Worm (Caenorhabditis elegans) whole organism, L1 larva: ENCODE data around the gene mrpl-32.
A peak's percentile ranks its signal among the peaks of the same experiment; 100 is the strongest.

Experiments used
- C04F5.9 ChIP-seq: sonication (generic microtip); optimal IDR thresholded peaks from 2 replicates; lab custom pipeline; 2016; ENCODE audit warnings: missing genetic modification characterization, missing compliant biosample characterization
- C16A3.4 ChIP-seq: fragments of 150-350 bp; optimal IDR thresholded peaks from 2 replicates; lab custom pipeline; 2014; ENCODE audit warnings: missing biosample characterization, missing genetic modification characterization
- C34B4.2 ChIP-seq: sonication (generic microtip); optimal IDR thresholded peaks from 2 replicates; lab custom pipeline; 2017; ENCODE audit warnings: mild to moderate bottlenecking, missing genetic modification characterization, missing compliant biosample characterization
- F16B12.6 ChIP-seq: fragments of 150-350 bp; optimal IDR thresholded peaks from 2 replicates; lab custom pipeline; 2014; ENCODE audit warnings: missing biosample characterization, missing genetic modification characterization
- aha-1 ChIP-seq: fragments of 150-350 bp; optimal IDR thresholded peaks from 2 replicates; lab custom pipeline; 2014; ENCODE audit warnings: missing biosample characterization, missing genetic modification characterization
- alr-1 ChIP-seq: fragments of 200-800 bp; sonication (Bioruptor generic); optimal IDR thresholded peaks from 2 replicates; lab custom pipeline; 2018; ENCODE audit warnings: borderline replicate concordance, mild to moderate bottlenecking, missing genetic modification characterization, missing compliant biosample characterization
- blmp-1 ChIP-seq: fragments of 150-350 bp; optimal IDR thresholded peaks from 2 replicates; lab custom pipeline; 2014; ENCODE audit warnings: missing biosample characterization, missing genetic modification characterization
- ces-1 ChIP-seq: fragments of 150-350 bp; optimal IDR thresholded peaks from 2 replicates; lab custom pipeline; 2014; ENCODE audit warnings: missing biosample characterization, missing genetic modification reagents, missing genetic modification characterization
- dpl-1 ChIP-seq, 3 experiments: fragments of 150-350 bp in 2 of 3; sonication (generic microtip) in 1 of 3; optimal IDR thresholded peaks; 2 replicates each; lab custom pipeline; 2014 to 2017; ENCODE audit warnings: missing biosample characterization in 3 of 3, missing genetic modification characterization in 3 of 3, missing genetic modification reagents in 3 of 3
- dsc-1 ChIP-seq: sonication (generic microtip); optimal IDR thresholded peaks from 2 replicates; lab custom pipeline; 2016; ENCODE audit warnings: mild to moderate bottlenecking, missing genetic modification characterization, missing compliant biosample characterization
- efl-3 ChIP-seq: fragments of 200-800 bp; sonication (Bioruptor generic); optimal IDR thresholded peaks from 2 replicates; lab custom pipeline; 2018; ENCODE audit warnings: mild to moderate bottlenecking, missing genetic modification characterization, missing compliant biosample characterization
- egl-13 ChIP-seq: sonication (generic microtip); optimal IDR thresholded peaks from 2 replicates; lab custom pipeline; 2016; ENCODE audit warnings: missing genotype, missing genetic modification reagents, missing genetic modification characterization, missing compliant biosample characterization
- elt-3 ChIP-seq, 6 experiments: fragments of 150-350 bp in 1 of 6; sonication (generic microtip); optimal IDR thresholded peaks; 2 replicates each; lab custom pipeline; 2017 to 2018; ENCODE audit warnings: missing biosample characterization in 6 of 6, missing genetic modification characterization in 6 of 6, inconsistent platforms in 1 of 6
- ets-5 ChIP-seq: fragments of 200-800 bp; sonication (Bioruptor generic); IDR thresholded peaks from 2 replicates; pipeline ENCODE4 v1.3.6; 2022; ENCODE audit warnings: missing genetic modification characterization, missing compliant biosample characterization
- fkh-10 ChIP-seq: sonication (generic microtip); optimal IDR thresholded peaks from 2 replicates; lab custom pipeline; 2017; ENCODE audit warnings: missing biosample characterization, missing genetic modification reagents, missing genetic modification characterization
- fkh-4 ChIP-seq: sonication (generic microtip); optimal IDR thresholded peaks from 2 replicates; lab custom pipeline; 2016; ENCODE audit warnings: missing compliant biosample characterization, missing genetic modification characterization, borderline replicate concordance
- fkh-8 ChIP-seq: sonication (generic microtip); optimal IDR thresholded peaks from 2 replicates; lab custom pipeline; 2016; ENCODE audit warnings: mild to moderate bottlenecking, missing genetic modification characterization, missing compliant biosample characterization
- fos-1 ChIP-seq: fragments of 150-350 bp; optimal IDR thresholded peaks from 2 replicates; lab custom pipeline; 2014; ENCODE audit warnings: missing biosample characterization, missing genetic modification characterization
- grh-1 ChIP-seq: fragments of 200-800 bp; sonication (Bioruptor generic); IDR thresholded peaks from 2 replicates; pipeline ENCODE4 v1.3.6; 2022; ENCODE audit warnings: missing genetic modification reagents, missing genetic modification characterization, missing compliant biosample characterization
- hlh-4 ChIP-seq: sonication (generic microtip); optimal IDR thresholded peaks from 2 replicates; lab custom pipeline; 2016; ENCODE audit warnings: mild to moderate bottlenecking, missing genetic modification characterization, missing compliant biosample characterization
- jun-1 ChIP-seq: fragments of 150-350 bp; optimal IDR thresholded peaks from 2 replicates; lab custom pipeline; 2014; ENCODE audit warnings: missing biosample characterization, missing genetic modification reagents, missing genetic modification characterization
- lir-3 ChIP-seq: sonication (generic microtip); optimal IDR thresholded peaks from 2 replicates; lab custom pipeline; 2016; ENCODE audit warnings: mild to moderate bottlenecking, missing genetic modification characterization, moderate library complexity, missing compliant biosample characterization; ENCODE audit not compliant: poor library complexity
- lsy-2 ChIP-seq, 2 experiments: fragments of 150-350 bp; optimal IDR thresholded peaks; 2 replicates each; lab custom pipeline; 2014; ENCODE audit warnings: missing biosample characterization in 2 of 2, missing genetic modification characterization in 2 of 2
- mdl-1 ChIP-seq, 2 experiments: fragments of 150-350 bp; optimal IDR thresholded peaks; 2 replicates each; lab custom pipeline; 2014 to 2017; ENCODE audit warnings: missing biosample characterization in 2 of 2, missing genetic modification characterization in 2 of 2, inconsistent platforms in 1 of 2
- mef-2 ChIP-seq: fragments of 150-350 bp; optimal IDR thresholded peaks from 2 replicates; lab custom pipeline; 2014; ENCODE audit warnings: missing biosample characterization, missing genetic modification characterization
- nhr-11 ChIP-seq: fragments of 150-350 bp; optimal IDR thresholded peaks from 2 replicates; lab custom pipeline; 2014; ENCODE audit warnings: missing biosample characterization, missing genetic modification characterization
- nhr-19 ChIP-seq: fragments of 200-800 bp; sonication (Bioruptor generic); conservative IDR thresholded peaks from 2 replicates; pipeline ENCODE4 v1.3.6; 2022; ENCODE audit warnings: missing genetic modification characterization, missing compliant biosample characterization
- nhr-20 ChIP-seq: sonication (generic microtip); optimal IDR thresholded peaks from 2 replicates; lab custom pipeline; 2016; ENCODE audit warnings: mild to moderate bottlenecking, missing genetic modification characterization, missing compliant biosample characterization
- nhr-237 ChIP-seq: fragments of 150-350 bp; optimal IDR thresholded peaks from 2 replicates; lab custom pipeline; 2014; ENCODE audit warnings: missing biosample characterization, missing genetic modification characterization
- nhr-28 ChIP-seq: fragments of 150-350 bp; optimal IDR thresholded peaks from 2 replicates; lab custom pipeline; 2014; ENCODE audit warnings: missing biosample characterization, missing genetic modification characterization
- nhr-71 ChIP-seq: sonication (generic microtip); optimal IDR thresholded peaks from 2 replicates; lab custom pipeline; 2016; ENCODE audit warnings: mild to moderate bottlenecking, missing genetic modification characterization, moderate library complexity, missing compliant biosample characterization
- nhr-76 ChIP-seq: sonication (generic microtip); optimal IDR thresholded peaks from 2 replicates; lab custom pipeline; 2017; ENCODE audit warnings: missing biosample characterization, missing genetic modification characterization
- nhr-84 ChIP-seq: sonication (generic microtip); optimal IDR thresholded peaks from 2 replicates; lab custom pipeline; 2017; ENCODE audit warnings: missing biosample characterization, missing genetic modification characterization
- nhr-85 ChIP-seq: sonication (generic microtip); peaks from one replicate; lab custom pipeline; 2016; ENCODE audit warnings: missing genetic modification characterization, inconsistent platforms, missing compliant biosample characterization
- nhr-90 ChIP-seq: sonication (generic microtip); optimal IDR thresholded peaks from 2 replicates; lab custom pipeline; 2016; ENCODE audit warnings: mild to moderate bottlenecking, missing genetic modification characterization, missing compliant biosample characterization; ENCODE audit not compliant: poor library complexity
- pag-3 ChIP-seq: sonication (generic microtip); optimal IDR thresholded peaks from 2 replicates; lab custom pipeline; 2017; ENCODE audit warnings: missing genetic modification characterization, mild to moderate bottlenecking, missing compliant biosample characterization, antibody characterized with exemption, borderline replicate concordance; ENCODE audit not compliant: insufficient read depth
- pax-3 ChIP-seq: fragments of 200-800 bp; sonication (Bioruptor generic); optimal IDR thresholded peaks from 2 replicates; lab custom pipeline; 2018; ENCODE audit warnings: mild to moderate bottlenecking, missing genetic modification characterization, moderate library complexity, missing compliant biosample characterization
- pqm-1 ChIP-seq: sonication (generic microtip); optimal IDR thresholded peaks from 3 replicates; lab custom pipeline; 2017; ENCODE audit warnings: missing biosample characterization, missing genetic modification characterization
- skn-1 ChIP-seq: fragments of 150-350 bp; optimal IDR thresholded peaks from 2 replicates; lab custom pipeline; 2014; ENCODE audit warnings: missing biosample characterization, missing genetic modification characterization
- snpc-4 ChIP-seq: fragments of 150-350 bp; optimal IDR thresholded peaks from 2 replicates; lab custom pipeline; 2014; ENCODE audit warnings: missing biosample characterization, missing genetic modification characterization
- snu-23 ChIP-seq: sonication (generic microtip); optimal IDR thresholded peaks from 2 replicates; lab custom pipeline; 2016; ENCODE audit warnings: missing genetic modification characterization, missing compliant biosample characterization
- sup-37 ChIP-seq: fragments of 200-800 bp; sonication (Bioruptor generic); optimal IDR thresholded peaks from 2 replicates; lab custom pipeline; 2018; ENCODE audit warnings: mild to moderate bottlenecking, missing genetic modification characterization, missing compliant biosample characterization
- swsn-7 ChIP-seq: sonication (generic microtip); optimal IDR thresholded peaks from 2 replicates; lab custom pipeline; 2016; ENCODE audit warnings: missing genetic modification characterization, missing compliant biosample characterization
- tbx-2 ChIP-seq: sonication (generic microtip); optimal IDR thresholded peaks from 2 replicates; lab custom pipeline; 2016; ENCODE audit warnings: missing genetic modification characterization, missing compliant biosample characterization
- tlp-1 ChIP-seq: fragments of 150-350 bp; optimal IDR thresholded peaks from 2 replicates; lab custom pipeline; 2014; ENCODE audit warnings: missing biosample characterization, missing genetic modification characterization
- unc-130 ChIP-seq: fragments of 150-350 bp; optimal IDR thresholded peaks from 2 replicates; lab custom pipeline; 2017; ENCODE audit warnings: missing biosample characterization, missing genetic modification characterization, inconsistent platforms
- unc-30 ChIP-seq: sonication (generic microtip); optimal IDR thresholded peaks from 2 replicates; lab custom pipeline; 2017; ENCODE audit warnings: missing biosample characterization, missing genetic modification characterization
- unc-86 ChIP-seq: sonication (generic microtip); optimal IDR thresholded peaks from 2 replicates; lab custom pipeline; 2016; ENCODE audit warnings: missing genetic modification characterization, missing compliant biosample characterization
- unc-98 ChIP-seq: fragments of 200-800 bp; sonication (Bioruptor generic); IDR thresholded peaks from 2 replicates; pipeline ENCODE4 v1.3.6; 2022; ENCODE audit warnings: missing genetic modification characterization, missing compliant biosample characterization
- vab-15 ChIP-seq: sonication (generic microtip); optimal IDR thresholded peaks from 2 replicates; lab custom pipeline; 2017; ENCODE audit warnings: missing genotype, mild to moderate bottlenecking, missing genetic modification characterization, missing compliant biosample characterization
- xbp-1 ChIP-seq: sonication (generic microtip); optimal IDR thresholded peaks from 2 replicates; lab custom pipeline; 2016; ENCODE audit warnings: missing genetic modification characterization, missing compliant biosample characterization
- zag-1 ChIP-seq: fragments of 150-350 bp; optimal IDR thresholded peaks from 2 replicates; lab custom pipeline; 2014; ENCODE audit warnings: missing biosample characterization, missing genetic modification characterization
- ztf-11 ChIP-seq, 2 experiments: sonication (generic microtip); optimal IDR thresholded peaks; 2 replicates each; lab custom pipeline; 2016 to 2017; ENCODE audit warnings: missing genetic modification characterization in 2 of 2, missing biosample characterization in 1 of 2, missing compliant biosample characterization in 1 of 2

The mrpl-32 gene

ce11 chrIII:8446940-8447403 lies 2.6 kb upstream of the mrpl-32 start, which contains the start of gene rpn-3:
Gene rpn-3 (plus strand): TSS chrIII:8447353.
- TF ChIP-seq swsn-7 (peak; percentile 98), unc-30 (tag; lab: Kevin White, UChicago) (no peak), C16A3.4 (tag; lab: Kevin White, UChicago) (peak; percentile 99), nhr-20 (tag; lab: Kevin White, UChicago) (peak; percentile 98), alr-1 (tag; lab: Kevin White, UChicago) (no peak), C34B4.2 (tag; lab: Kevin White, UChicago) (no peak), pqm-1 (tag; lab: Kevin White, UChicago) (peak; percentile 53), dsc-1 (tag; lab: Kevin White, UChicago) (peak; percentile 98), lsy-2 (tag; optimal IDR thresholded peaks at IDR 0.05; lab: Kevin White, UChicago) (peak; percentile 97), nhr-90 (peak; percentile 94), nhr-28 (tag; lab: Kevin White, UChicago) (no peak), vab-15 (tag; lab: Kevin White, UChicago) (peak; percentile 43), fkh-10 (GFP tag; lab: Kevin White, UChicago) (peak; percentile 89), nhr-237 (tag; lab: Kevin White, UChicago) (peak; percentile 97), fos-1 (tag; lab: Kevin White, UChicago) (peak; percentile 96), jun-1 (peak; percentile 93), nhr-11 (tag; lab: Kevin White, UChicago) (peak; percentile 93), ces-1 (GFP tag; lab: Kevin White, UChicago) (no peak), F16B12.6 (peak; percentile 23), fkh-4 (tag; lab: Kevin White, UChicago) (peak; percentile 64), nhr-71 (tag; lab: Kevin White, UChicago) (peak; percentile 98), tbx-2 (tag; lab: Kevin White, UChicago) (peak; percentile 96), pax-3 (tag; lab: Kevin White, UChicago) (peak; percentile 89), hlh-4 (tag; lab: Kevin White, UChicago) (no peak), grh-1 (GFP tag; lab: Robert Waterston, UW) (peak; percentile 91), pag-3 (peak; percentile 77), mdl-1 (tag; optimal IDR thresholded peaks at IDR 0.05; lab: Kevin White, UChicago) (peak in 1 of 2 experiments; percentile 85), C04F5.9 (peak; percentile 90), skn-1 (tag; lab: Kevin White, UChicago) (peak; percentile 100), nhr-76 (tag; lab: Kevin White, UChicago) (peak; percentile 61), nhr-19 (peak; percentile 97), aha-1 (peak; percentile 71), ets-5 (GFP tag; lab: Robert Waterston, UW) (no peak), egl-13 (tag; lab: Kevin White, UChicago) (peak; percentile 95), snu-23 (GFP tag; lab: Kevin White, UChicago) (peak; percentile 99), mef-2 (tag; lab: Kevin White, UChicago) (peak; percentile 69), unc-86 (tag; lab: Kevin White, UChicago) (peak; percentile 95), elt-3 (tag; optimal IDR thresholded peaks at IDR 0.05; lab: Kevin White, UChicago) (peak in 5 of 6 experiments; percentile 27 to 95 (median 90)), sup-37 (GFP tag; lab: Kevin White, UChicago) (peak; percentile 83), zag-1 (tag; lab: Kevin White, UChicago) (peak; percentile 63), dpl-1 (GFP tag; optimal IDR thresholded peaks at IDR 0.05; lab: Kevin White, UChicago) (peak; percentile 87 to 89 (median 89)), blmp-1 (peak; percentile 85), xbp-1 (tag; lab: Kevin White, UChicago) (peak; percentile 96), efl-3 (GFP tag; lab: Kevin White, UChicago) (peak; percentile 69), lir-3 (tag; lab: Kevin White, UChicago) (peak; percentile 82), nhr-85 (tag; lab: Kevin White, UChicago) (peak; percentile 96), tlp-1 (tag; lab: Kevin White, UChicago) (no peak), snpc-4 (peak; percentile 88), unc-130 (tag; lab: Kevin White, UChicago) (peak; percentile 98), ztf-11 (tag; optimal IDR thresholded peaks at IDR 0.05; lab: Kevin White, UChicago) (peak in 1 of 2 experiments; percentile 90), unc-98 (GFP tag; lab: Robert Waterston, UW) (peak; percentile 65; the same call in 1 of the 2 replicates), nhr-84 (tag; lab: Kevin White, UChicago) (no peak), fkh-8 (tag; lab: Kevin White, UChicago) (peak; percentile 99)
